Worm (Caenorhabditis elegans) whole organism, midembryonic: Measurements from ENCODE around the gene srsx-16.

Source experiments
- cog-1 ChIP-seq: sonication (generic microtip); optimal IDR thresholded peaks from 2 replicates; lab custom pipeline; 2016; ENCODE audit warnings: missing genetic modification characterization, missing compliant biosample characterization
- flt-1 ChIP-seq: fragments of 200-800 bp; sonication (Bioruptor generic); IDR thresholded peaks from 2 replicates; pipeline ENCODE4 v1.3.6; 2022; ENCODE audit warnings: missing genetic modification characterization, missing compliant biosample characterization
- ref-1 ChIP-seq: fragments of 200-800 bp; sonication (Bioruptor generic); conservative IDR thresholded peaks from 2 replicates; pipeline ENCODE4 v1.3.6; 2022; ENCODE audit warnings: missing genetic modification reagents, missing genetic modification characterization, missing compliant biosample characterization

- no peak for TF ChIP-seq ref-1 (GFP tag; lab: Robert Waterston, UW)
- TF ChIP-seq flt-1 (GFP tag; lab: Robert Waterston, UW), result no peak
- TF ChIP-seq cog-1 (tag; lab: Kevin White, UChicago), result no peak
Observed at ce11 chrIV:5584384-5584783, 35.2 kb downstream of the srsx-16 start, which contains the start of gene fkh-7.
